Worm (Caenorhabditis elegans) whole organism, L1 larva: ENCODE measurements around the gene W01C9.2.

Experiments used
- C04F5.9 ChIP-seq: sonication (generic microtip); optimal IDR thresholded peaks from 2 replicates; lab custom pipeline; 2016; ENCODE audit warnings: missing genetic modification characterization, missing compliant biosample characterization
- C34B4.2 ChIP-seq: sonication (generic microtip); optimal IDR thresholded peaks from 2 replicates; lab custom pipeline; 2017; ENCODE audit warnings: mild to moderate bottlenecking, missing genetic modification characterization, missing compliant biosample characterization
- F16B12.6 ChIP-seq: fragments of 150-350 bp; optimal IDR thresholded peaks from 2 replicates; lab custom pipeline; 2014; ENCODE audit warnings: missing biosample characterization, missing genetic modification characterization
- Y116A8C.19 ChIP-seq: sonication (generic microtip); optimal IDR thresholded peaks from 2 replicates; lab custom pipeline; 2016; ENCODE audit warnings: missing compliant biosample characterization, missing genetic modification characterization, borderline replicate concordance
- aha-1 ChIP-seq: fragments of 150-350 bp; optimal IDR thresholded peaks from 2 replicates; lab custom pipeline; 2014; ENCODE audit warnings: missing biosample characterization, missing genetic modification characterization
- alr-1 ChIP-seq: fragments of 200-800 bp; sonication (Bioruptor generic); optimal IDR thresholded peaks from 2 replicates; lab custom pipeline; 2018; ENCODE audit warnings: borderline replicate concordance, mild to moderate bottlenecking, missing genetic modification characterization, missing compliant biosample characterization
- aly-2 ChIP-seq: fragments of 150-350 bp; optimal IDR thresholded peaks from 2 replicates; lab custom pipeline; 2014; ENCODE audit warnings: missing biosample characterization, missing genetic modification characterization
- ama-1 ChIP-seq: fragments of 150-350 bp; optimal IDR thresholded peaks from 2 replicates; lab custom pipeline; 2014
- blmp-1 ChIP-seq: fragments of 150-350 bp; optimal IDR thresholded peaks from 2 replicates; lab custom pipeline; 2014; ENCODE audit warnings: missing biosample characterization, missing genetic modification characterization
- ceh-63 ChIP-seq: fragments of 200-800 bp; sonication (Bioruptor generic); optimal IDR thresholded peaks from 2 replicates; lab custom pipeline; 2018; ENCODE audit warnings: mild to moderate bottlenecking, missing genetic modification characterization, missing compliant biosample characterization
- ceh-8 ChIP-seq: fragments of 200-800 bp; sonication (Bioruptor generic); optimal IDR thresholded peaks from 2 replicates; lab custom pipeline; 2018; ENCODE audit warnings: mild to moderate bottlenecking, missing genetic modification characterization, moderate library complexity, missing compliant biosample characterization
- ceh-90 ChIP-seq: sonication (generic microtip); optimal IDR thresholded peaks from 2 replicates; lab custom pipeline; 2016; ENCODE audit warnings: missing genetic modification characterization, missing compliant biosample characterization
- dpl-1 ChIP-seq, 3 experiments: fragments of 150-350 bp in 2 of 3; sonication (generic microtip) in 1 of 3; optimal IDR thresholded peaks; 2 replicates each; lab custom pipeline; 2014 to 2017; ENCODE audit warnings: missing biosample characterization in 3 of 3, missing genetic modification characterization in 3 of 3, missing genetic modification reagents in 3 of 3
- dsc-1 ChIP-seq: sonication (generic microtip); optimal IDR thresholded peaks from 2 replicates; lab custom pipeline; 2016; ENCODE audit warnings: mild to moderate bottlenecking, missing genetic modification characterization, missing compliant biosample characterization
- efl-1 ChIP-seq, 4 experiments: fragments of 150-350 bp; optimal IDR thresholded peaks in 3 of 4; peaks in 1 of 4; 1 replicate in 1 of 4; 2 replicates in 3 of 4; lab custom pipeline; 2014; ENCODE audit warnings: missing biosample characterization in 2 of 4, missing genetic modification characterization in 2 of 4, missing genetic modification reagents in 2 of 4
- elt-3 ChIP-seq, 6 experiments: fragments of 150-350 bp in 1 of 6; sonication (generic microtip); optimal IDR thresholded peaks; 2 replicates each; lab custom pipeline; 2017 to 2018; ENCODE audit warnings: missing biosample characterization in 6 of 6, missing genetic modification characterization in 6 of 6, inconsistent platforms in 1 of 6
- fkh-10 ChIP-seq: sonication (generic microtip); optimal IDR thresholded peaks from 2 replicates; lab custom pipeline; 2017; ENCODE audit warnings: missing biosample characterization, missing genetic modification reagents, missing genetic modification characterization
- fos-1 ChIP-seq: fragments of 150-350 bp; optimal IDR thresholded peaks from 2 replicates; lab custom pipeline; 2014; ENCODE audit warnings: missing biosample characterization, missing genetic modification characterization
- hlh-17 ChIP-seq: fragments of 200-800 bp; sonication (Bioruptor generic); optimal IDR thresholded peaks from 2 replicates; lab custom pipeline; 2018; ENCODE audit warnings: missing genetic modification characterization, mild to moderate bottlenecking, missing compliant biosample characterization, moderate library complexity, borderline replicate concordance
- hlh-4 ChIP-seq: sonication (generic microtip); optimal IDR thresholded peaks from 2 replicates; lab custom pipeline; 2016; ENCODE audit warnings: mild to moderate bottlenecking, missing genetic modification characterization, missing compliant biosample characterization
- hpl-2 ChIP-seq: fragments of 150-350 bp; optimal IDR thresholded peaks from 2 replicates; lab custom pipeline; 2014; ENCODE audit warnings: missing biosample characterization, missing genetic modification reagents, missing genetic modification characterization
- irx-1 ChIP-seq: sonication (generic microtip); optimal IDR thresholded peaks from 2 replicates; lab custom pipeline; 2016; ENCODE audit warnings: missing genetic modification characterization, missing compliant biosample characterization
- jun-1 ChIP-seq: fragments of 150-350 bp; optimal IDR thresholded peaks from 2 replicates; lab custom pipeline; 2014; ENCODE audit warnings: missing biosample characterization, missing genetic modification reagents, missing genetic modification characterization
- lin-14 ChIP-seq: fragments of 200-800 bp; sonication (Bioruptor generic); optimal IDR thresholded peaks from 2 replicates; lab custom pipeline; 2018; ENCODE audit warnings: mild to moderate bottlenecking, missing genetic modification characterization, moderate library complexity, missing compliant biosample characterization
- lin-15B ChIP-seq: fragments of 150-350 bp; sonication (generic microtip); optimal IDR thresholded peaks from 3 replicates; lab custom pipeline; 2014; ENCODE audit warnings: missing biosample characterization, missing genetic modification characterization
- lin-39 ChIP-seq: fragments of 150-350 bp; optimal IDR thresholded peaks from 2 replicates; lab custom pipeline; 2014; ENCODE audit warnings: missing biosample characterization, missing genetic modification reagents, missing genetic modification characterization
- lir-3 ChIP-seq: sonication (generic microtip); optimal IDR thresholded peaks from 2 replicates; lab custom pipeline; 2016; ENCODE audit warnings: mild to moderate bottlenecking, missing genetic modification characterization, moderate library complexity, missing compliant biosample characterization; ENCODE audit not compliant: poor library complexity
- lsy-2 ChIP-seq, 2 experiments: fragments of 150-350 bp; optimal IDR thresholded peaks; 2 replicates each; lab custom pipeline; 2014; ENCODE audit warnings: missing biosample characterization in 2 of 2, missing genetic modification characterization in 2 of 2
- mab-9 ChIP-seq: fragments of 200-800 bp; sonication (Bioruptor generic); IDR thresholded peaks from 2 replicates; pipeline ENCODE4 v1.3.6; 2022; ENCODE audit warnings: missing genetic modification reagents, missing genetic modification characterization, missing compliant biosample characterization
- mdl-1 ChIP-seq, 2 experiments: fragments of 150-350 bp; optimal IDR thresholded peaks; 2 replicates each; lab custom pipeline; 2014 to 2017; ENCODE audit warnings: missing biosample characterization in 2 of 2, missing genetic modification characterization in 2 of 2, inconsistent platforms in 1 of 2
- mef-2 ChIP-seq: fragments of 150-350 bp; optimal IDR thresholded peaks from 2 replicates; lab custom pipeline; 2014; ENCODE audit warnings: missing biosample characterization, missing genetic modification characterization
- mep-1 ChIP-seq: fragments of 150-350 bp; optimal IDR thresholded peaks from 2 replicates; lab custom pipeline; 2014; ENCODE audit warnings: missing biosample characterization, missing genetic modification characterization
- nhr-12 ChIP-seq: sonication (generic microtip); optimal IDR thresholded peaks from 2 replicates; lab custom pipeline; 2017; ENCODE audit warnings: missing biosample characterization, missing genetic modification characterization
- nhr-19 ChIP-seq: fragments of 200-800 bp; sonication (Bioruptor generic); conservative IDR thresholded peaks from 2 replicates; pipeline ENCODE4 v1.3.6; 2022; ENCODE audit warnings: missing genetic modification characterization, missing compliant biosample characterization
- nhr-237 ChIP-seq: fragments of 150-350 bp; optimal IDR thresholded peaks from 2 replicates; lab custom pipeline; 2014; ENCODE audit warnings: missing biosample characterization, missing genetic modification characterization
- nhr-28 ChIP-seq: fragments of 150-350 bp; optimal IDR thresholded peaks from 2 replicates; lab custom pipeline; 2014; ENCODE audit warnings: missing biosample characterization, missing genetic modification characterization
- nhr-85 ChIP-seq: sonication (generic microtip); peaks from one replicate; lab custom pipeline; 2016; ENCODE audit warnings: missing genetic modification characterization, inconsistent platforms, missing compliant biosample characterization
- pag-3 ChIP-seq: sonication (generic microtip); optimal IDR thresholded peaks from 2 replicates; lab custom pipeline; 2017; ENCODE audit warnings: missing genetic modification characterization, mild to moderate bottlenecking, missing compliant biosample characterization, antibody characterized with exemption, borderline replicate concordance; ENCODE audit not compliant: insufficient read depth
- pqm-1 ChIP-seq: sonication (generic microtip); optimal IDR thresholded peaks from 3 replicates; lab custom pipeline; 2017; ENCODE audit warnings: missing biosample characterization, missing genetic modification characterization
- rnt-1 ChIP-seq: sonication (generic microtip); optimal IDR thresholded peaks from 2 replicates; lab custom pipeline; 2016; ENCODE audit warnings: mild to moderate bottlenecking, missing genetic modification characterization, moderate library complexity, missing compliant biosample characterization
- skn-1 ChIP-seq: fragments of 150-350 bp; optimal IDR thresholded peaks from 2 replicates; lab custom pipeline; 2014; ENCODE audit warnings: missing biosample characterization, missing genetic modification characterization
- snu-23 ChIP-seq: sonication (generic microtip); optimal IDR thresholded peaks from 2 replicates; lab custom pipeline; 2016; ENCODE audit warnings: missing genetic modification characterization, missing compliant biosample characterization
- sptf-1 ChIP-seq: fragments of 150-350 bp; optimal IDR thresholded peaks from 2 replicates; lab custom pipeline; 2014; ENCODE audit warnings: missing biosample characterization, missing genetic modification characterization
- sup-37 ChIP-seq: fragments of 200-800 bp; sonication (Bioruptor generic); optimal IDR thresholded peaks from 2 replicates; lab custom pipeline; 2018; ENCODE audit warnings: mild to moderate bottlenecking, missing genetic modification characterization, missing compliant biosample characterization
- swsn-7 ChIP-seq: sonication (generic microtip); optimal IDR thresholded peaks from 2 replicates; lab custom pipeline; 2016; ENCODE audit warnings: missing genetic modification characterization, missing compliant biosample characterization
- tbx-2 ChIP-seq: sonication (generic microtip); optimal IDR thresholded peaks from 2 replicates; lab custom pipeline; 2016; ENCODE audit warnings: missing genetic modification characterization, missing compliant biosample characterization
- tlp-1 ChIP-seq: fragments of 150-350 bp; optimal IDR thresholded peaks from 2 replicates; lab custom pipeline; 2014; ENCODE audit warnings: missing biosample characterization, missing genetic modification characterization
- unc-30 ChIP-seq: sonication (generic microtip); optimal IDR thresholded peaks from 2 replicates; lab custom pipeline; 2017; ENCODE audit warnings: missing biosample characterization, missing genetic modification characterization
- unc-62 ChIP-seq: fragments of 150-350 bp; optimal IDR thresholded peaks from 2 replicates; lab custom pipeline; 2014; ENCODE audit warnings: missing biosample characterization, missing genetic modification reagents, missing genetic modification characterization
- vab-15 ChIP-seq: sonication (generic microtip); optimal IDR thresholded peaks from 2 replicates; lab custom pipeline; 2017; ENCODE audit warnings: missing genotype, mild to moderate bottlenecking, missing genetic modification characterization, missing compliant biosample characterization
- xbp-1 ChIP-seq: sonication (generic microtip); optimal IDR thresholded peaks from 2 replicates; lab custom pipeline; 2016; ENCODE audit warnings: missing genetic modification characterization, missing compliant biosample characterization
- zag-1 ChIP-seq: fragments of 150-350 bp; optimal IDR thresholded peaks from 2 replicates; lab custom pipeline; 2014; ENCODE audit warnings: missing biosample characterization, missing genetic modification characterization
- ztf-4 ChIP-seq: fragments of 150-350 bp; optimal IDR thresholded peaks from 2 replicates; lab custom pipeline; 2014; ENCODE audit warnings: missing biosample characterization, missing genetic modification characterization

The W01C9.2 gene

DNA sequence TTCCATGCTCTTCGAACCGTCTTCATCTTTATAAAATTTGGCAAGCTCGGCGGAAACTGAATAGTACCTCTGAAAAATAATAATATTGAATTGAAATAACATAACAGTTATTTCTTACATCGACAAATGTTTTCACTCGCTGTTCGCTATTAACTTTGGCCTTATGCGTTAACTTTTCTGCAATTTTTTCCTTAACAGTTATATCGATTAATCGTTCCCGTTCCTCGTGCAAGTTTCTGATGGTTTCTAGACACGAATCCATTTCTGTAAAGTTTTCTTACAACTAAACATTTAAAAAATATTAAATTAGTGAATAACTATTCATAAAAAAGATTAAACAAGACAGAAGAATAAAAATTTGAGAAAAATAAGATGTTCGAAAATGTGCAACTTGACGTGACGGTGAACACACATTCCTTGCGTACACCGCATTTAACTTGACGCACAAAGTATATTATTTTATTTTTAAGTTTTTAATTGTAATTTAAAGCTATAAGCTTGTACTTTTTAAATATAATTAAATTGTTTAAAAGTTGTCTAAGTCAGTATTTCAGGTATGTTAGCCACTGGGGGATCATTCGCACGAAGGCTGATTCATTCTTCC is 10.9 kb upstream of the W01C9.2 start, which contains the start of the genes prp-9 and mrps-18B (continued):
- TF ChIP-seq zag-1, result no peak
- TF ChIP-seq unc-62 (GFP tag; lab: Kevin White, UChicago), result no peak
- TF ChIP-seq alr-1 (tag; lab: Kevin White, UChicago), result no peak
- no peak for TF ChIP-seq aha-1 (tag; lab: Kevin White, UChicago)
- TF ChIP-seq ceh-63 (GFP tag; lab: Kevin White, UChicago), result no peak
- TF ChIP-seq irx-1, result no peak
- no peak for TF ChIP-seq fos-1 (tag; lab: Kevin White, UChicago)
- no peak for TF ChIP-seq dsc-1
- TF ChIP-seq hlh-4 (tag; lab: Kevin White, UChicago), result no peak
- TF ChIP-seq nhr-28, result no peak
- peak; percentile 65 to 73 for TF ChIP-seq lsy-2 (tag; optimal IDR thresholded peaks at IDR 0.05; lab: Kevin White, UChicago)
- no peak for TF ChIP-seq aly-2 (tag; lab: Kevin White, UChicago)
- TF ChIP-seq elt-3 (tag; optimal IDR thresholded peaks at IDR 0.05; lab: Kevin White, UChicago), result peak in 1 of 6 experiments; percentile 10
- no peak for TF ChIP-seq lin-15B (tag; lab: Kevin White, UChicago)
- TF ChIP-seq sptf-1 (tag; lab: Kevin White, UChicago), result no peak
- TF ChIP-seq lir-3 (tag; lab: Kevin White, UChicago), result peak; percentile 23
- TF ChIP-seq vab-15 (tag; lab: Kevin White, UChicago), result no peak
- peak; percentile 34 for TF ChIP-seq xbp-1 (tag; lab: Kevin White, UChicago)
- TF ChIP-seq pag-3 (tag; lab: Kevin White, UChicago), result no peak
- TF ChIP-seq rnt-1 (tag; lab: Kevin White, UChicago), result peak; percentile 4
- TF ChIP-seq nhr-85 (tag; lab: Kevin White, UChicago), result no peak
- no peak for TF ChIP-seq pqm-1 (tag; lab: Kevin White, UChicago)
- peak; percentile 87 for TF ChIP-seq mep-1 (tag; lab: Kevin White, UChicago)
- TF ChIP-seq ztf-4 (tag; lab: Kevin White, UChicago), result no peak
- TF ChIP-seq C34B4.2, result no peak
- no peak for TF ChIP-seq nhr-237 (tag; lab: Kevin White, UChicago)
- TF ChIP-seq swsn-7, result peak; percentile 41
- TF ChIP-seq ceh-90 (tag; lab: Kevin White, UChicago), result no peak
- no peak for TF ChIP-seq Y116A8C.19
- TF ChIP-seq F16B12.6 (tag; lab: Kevin White, UChicago), result peak; percentile 83
- TF ChIP-seq lin-14, result peak; percentile 47
- no peak for TF ChIP-seq mdl-1 (tag; optimal IDR thresholded peaks at IDR 0.05; lab: Kevin White, UChicago)
- no peak for TF ChIP-seq C04F5.9 (tag; lab: Kevin White, UChicago)
- TF ChIP-seq ceh-8 (GFP tag; lab: Kevin White, UChicago), result no peak
- no peak for TF ChIP-seq fkh-10 (GFP tag; lab: Kevin White, UChicago)
- TF ChIP-seq mab-9, result no peak
- peak in 2 of 3 experiments; percentile 25 to 56 for TF ChIP-seq dpl-1 (GFP tag; optimal IDR thresholded peaks at IDR 0.05; lab: Kevin White, UChicago)
- no peak for TF ChIP-seq nhr-12 (tag; lab: Kevin White, UChicago)
- TF ChIP-seq blmp-1, result peak; percentile 63
- TF ChIP-seq jun-1, result no peak
- no peak for TF ChIP-seq ama-1 (lab: Kevin White, UChicago)
- TF ChIP-seq nhr-19, result peak; percentile 9; the same call in 1 of the 2 replicates
- no peak for TF ChIP-seq tbx-2
- no peak for TF ChIP-seq lin-39
- no peak for TF ChIP-seq mef-2 (tag; lab: Kevin White, UChicago)
- peak; percentile 60 for TF ChIP-seq snu-23
- TF ChIP-seq sup-37 (GFP tag; lab: Kevin White, UChicago), result no peak
- TF ChIP-seq skn-1 (tag; lab: Kevin White, UChicago), result peak; percentile 6
- TF ChIP-seq hlh-17 (GFP tag; lab: Kevin White, UChicago), result no peak
- no peak for TF ChIP-seq unc-30 (tag; lab: Kevin White, UChicago)
- no peak for TF ChIP-seq hpl-2 (GFP tag; lab: Kevin White, UChicago)
- no peak for TF ChIP-seq tlp-1 (tag; lab: Kevin White, UChicago)
- peak; percentile 30 to 53 for TF ChIP-seq efl-1 (optimal IDR thresholded peaks at IDR 0.05; lab: Kevin White, UChicago)
- TF ChIP-seq efl-1 (GFP tag; optimal IDR thresholded peaks at IDR 0.05 in 1 of 2; lab: Kevin White, UChicago), result peak; percentile 38 to 42
